Worm (Caenorhabditis elegans) whole organism, L2 larva: ENCODE measurements around the gene fbxb-46.

Experiments
- C34F6.9 ChIP-seq: fragments of 150-350 bp; optimal IDR thresholded peaks from 2 replicates; lab custom pipeline; 2014; ENCODE audit warnings: missing biosample characterization, missing genetic modification characterization
- Y55F3AM.14 ChIP-seq: fragments of 200-800 bp; sonication (Bioruptor generic); optimal IDR thresholded peaks from 2 replicates; lab custom pipeline; 2018; ENCODE audit warnings: mild to moderate bottlenecking, missing genetic modification characterization, missing compliant biosample characterization
- ZK546.5 ChIP-seq: sonication (generic microtip); optimal IDR thresholded peaks from 2 replicates; lab custom pipeline; 2017; ENCODE audit warnings: missing biosample characterization, missing genetic modification characterization
- alr-1 ChIP-seq: fragments of 150-350 bp; optimal IDR thresholded peaks from 2 replicates; lab custom pipeline; 2014; ENCODE audit warnings: missing biosample characterization, missing genetic modification characterization
- ama-1 ChIP-seq: fragments of 150-350 bp; optimal IDR thresholded peaks from 2 replicates; lab custom pipeline; 2018; ENCODE audit warnings: inconsistent platforms
- blmp-1 ChIP-seq: sonication (generic microtip); optimal IDR thresholded peaks from 2 replicates; lab custom pipeline; 2017; ENCODE audit warnings: missing genetic modification characterization, mild to moderate bottlenecking, missing compliant biosample characterization, antibody characterized with exemption, moderate library complexity; ENCODE audit not compliant: insufficient read depth
- ceh-16 ChIP-seq: fragments of 150-350 bp; optimal IDR thresholded peaks from 2 replicates; lab custom pipeline; 2014; ENCODE audit warnings: missing biosample characterization, missing genetic modification characterization
- ceh-82 ChIP-seq: fragments of 150-350 bp; optimal IDR thresholded peaks from 2 replicates; lab custom pipeline; 2014; ENCODE audit warnings: missing biosample characterization, missing genetic modification characterization
- dmd-4 ChIP-seq: sonication (generic microtip); optimal IDR thresholded peaks from 2 replicates; lab custom pipeline; 2017; ENCODE audit warnings: missing biosample characterization, missing genetic modification characterization
- egl-27 ChIP-seq: sonication (generic microtip); optimal IDR thresholded peaks from 3 replicates; lab custom pipeline; 2017; ENCODE audit warnings: missing biosample characterization, missing genetic modification reagents, missing genetic modification characterization
- elt-1 ChIP-seq: fragments of 150-350 bp; optimal IDR thresholded peaks from 2 replicates; lab custom pipeline; 2014; ENCODE audit warnings: missing biosample characterization, missing genetic modification characterization
- elt-3 ChIP-seq: sonication (generic microtip); optimal IDR thresholded peaks from 2 replicates; lab custom pipeline; 2017; ENCODE audit warnings: missing biosample characterization, missing genetic modification characterization
- fos-1 ChIP-seq: fragments of 150-350 bp; optimal IDR thresholded peaks from 2 replicates; lab custom pipeline; 2014; ENCODE audit warnings: missing biosample characterization, missing genetic modification characterization
- gmeb-1 ChIP-seq: fragments of 150-350 bp; optimal IDR thresholded peaks from 2 replicates; lab custom pipeline; 2014; ENCODE audit warnings: missing biosample characterization, missing genetic modification characterization
- lin-11 ChIP-seq: fragments of 150-350 bp; sonication (generic microtip); optimal IDR thresholded peaks from 2 replicates; lab custom pipeline; 2014; ENCODE audit warnings: missing biosample characterization, missing genetic modification characterization, inconsistent platforms, mixed read lengths
- lin-39 ChIP-seq: fragments of 150-350 bp; optimal IDR thresholded peaks from 2 replicates; lab custom pipeline; 2014; ENCODE audit warnings: missing biosample characterization, missing genetic modification reagents, missing genetic modification characterization
- lsy-2 ChIP-seq, 2 experiments: fragments of 150-350 bp in 1 of 2; sonication (generic microtip) in 1 of 2; optimal IDR thresholded peaks; 2 replicates each; lab custom pipeline; 2014 to 2017; ENCODE audit warnings: missing biosample characterization in 2 of 2, missing genetic modification characterization in 2 of 2
- mab-5 ChIP-seq: fragments of 150-350 bp; optimal IDR thresholded peaks from 2 replicates; lab custom pipeline; 2014; ENCODE audit warnings: missing biosample characterization, missing genetic modification characterization
- mbf-1 ChIP-seq: sonication (generic microtip); optimal IDR thresholded peaks from 2 replicates; lab custom pipeline; 2017; ENCODE audit warnings: missing biosample characterization, missing genetic modification characterization
- mdl-1 ChIP-seq, 2 experiments: fragments of 150-350 bp in 1 of 2; sonication (generic microtip) in 1 of 2; optimal IDR thresholded peaks; 2 replicates each; lab custom pipeline; 2017; ENCODE audit warnings: missing biosample characterization in 2 of 2, missing genetic modification characterization in 2 of 2
- nhr-11 ChIP-seq: fragments of 150-350 bp; optimal IDR thresholded peaks from 2 replicates; lab custom pipeline; 2014; ENCODE audit warnings: missing biosample characterization, missing genetic modification characterization
- nhr-12 ChIP-seq: fragments of 150-350 bp; optimal IDR thresholded peaks from 2 replicates; lab custom pipeline; 2014; ENCODE audit warnings: missing biosample characterization, missing genetic modification characterization
- nhr-129 ChIP-seq: fragments of 150-350 bp; optimal IDR thresholded peaks from 2 replicates; lab custom pipeline; 2014; ENCODE audit warnings: missing biosample characterization, missing genetic modification characterization
- nhr-23 ChIP-seq: fragments of 150-350 bp; optimal IDR thresholded peaks from 2 replicates; lab custom pipeline; 2014; ENCODE audit warnings: missing biosample characterization, missing genetic modification reagents, missing genetic modification characterization
- nhr-25 ChIP-seq: fragments of 150-350 bp; sonication (generic microtip); optimal IDR thresholded peaks from 3 replicates; lab custom pipeline; 2014; ENCODE audit warnings: missing biosample characterization, missing genetic modification characterization
- nhr-6 ChIP-seq: fragments of 150-350 bp; optimal IDR thresholded peaks from 2 replicates; lab custom pipeline; 2014; ENCODE audit warnings: missing biosample characterization, missing genetic modification characterization
- nhr-77 ChIP-seq: fragments of 150-350 bp; optimal IDR thresholded peaks from 2 replicates; lab custom pipeline; 2014; ENCODE audit warnings: missing biosample characterization, missing genetic modification characterization
- peb-1 ChIP-seq: fragments of 150-350 bp; optimal IDR thresholded peaks from 2 replicates; lab custom pipeline; 2014; ENCODE audit warnings: missing biosample characterization, missing genetic modification characterization
- sem-4 ChIP-seq: fragments of 150-350 bp; optimal IDR thresholded peaks from 2 replicates; lab custom pipeline; 2014; ENCODE audit warnings: missing biosample characterization, missing genetic modification reagents, missing genetic modification characterization
- skn-1 ChIP-seq: sonication (generic microtip); optimal IDR thresholded peaks from 2 replicates; lab custom pipeline; 2017; ENCODE audit warnings: missing biosample characterization, missing genetic modification characterization
- sma-9 ChIP-seq, 2 experiments: fragments of 150-350 bp in 1 of 2; sonication (generic microtip) in 1 of 2; optimal IDR thresholded peaks; 2 replicates each; lab custom pipeline; 2014 to 2016; ENCODE audit warnings: missing genetic modification characterization in 2 of 2, mild to moderate bottlenecking in 1 of 2, missing biosample characterization in 1 of 2, missing compliant biosample characterization in 1 of 2, missing genetic modification reagents in 1 of 2, moderate library complexity in 1 of 2
- unc-39 ChIP-seq: fragments of 150-350 bp; optimal IDR thresholded peaks from 2 replicates; lab custom pipeline; 2014; ENCODE audit warnings: missing biosample characterization, missing genetic modification characterization
- unc-62 ChIP-seq: fragments of 150-350 bp; optimal IDR thresholded peaks from 2 replicates; lab custom pipeline; 2014; ENCODE audit warnings: missing biosample characterization, missing genetic modification reagents, missing genetic modification characterization
- zag-1 ChIP-seq: fragments of 150-350 bp; optimal IDR thresholded peaks from 2 replicates; lab custom pipeline; 2014; ENCODE audit warnings: missing biosample characterization, missing genetic modification characterization
- ztf-11 ChIP-seq: sonication (generic microtip); optimal IDR thresholded peaks from 2 replicates; lab custom pipeline; 2017; ENCODE audit warnings: missing biosample characterization, missing genetic modification characterization
- ztf-4 ChIP-seq: fragments of 150-350 bp; optimal IDR thresholded peaks from 2 replicates; lab custom pipeline; 2014; ENCODE audit warnings: missing biosample characterization, missing genetic modification characterization

fbxb-46 gene

ce11 chrII:1571032-1571431 is at the start of gene fbxb-46:
Gene fbxb-46 (minus strand): TSS chrII:1571132.
- TF ChIP-seq C34F6.9 (tag; lab: Kevin White, UChicago) (no peak), nhr-77 (tag; lab: Kevin White, UChicago) (no peak), mab-5 (tag; lab: Kevin White, UChicago) (no peak), nhr-129 (no peak), unc-39 (tag; lab: Kevin White, UChicago) (no peak), ztf-11 (tag; lab: Kevin White, UChicago) (no peak), dmd-4 (tag; lab: Kevin White, UChicago) (no peak), fos-1 (tag; lab: Kevin White, UChicago) (no peak), alr-1 (tag; lab: Kevin White, UChicago) (no peak), Y55F3AM.14 (no peak), unc-62 (GFP tag; lab: Kevin White, UChicago) (no peak), nhr-25 (tag; lab: Kevin White, UChicago) (no peak)

ce11 chrII:1618948-1619347 is 48.0 kb upstream of the fbxb-46 start, which contains the start of gene fbxa-166:
Gene fbxa-166 (minus strand): TSS chrII:1619048.
- TF ChIP-seq lin-11 (tag; lab: Kevin White, UChicago): no peak
- no peak for TF ChIP-seq sma-9 (GFP tag; optimal IDR thresholded peaks at IDR 0.05; lab: Kevin White, UChicago)
- TF ChIP-seq sma-9 (tag; optimal IDR thresholded peaks at IDR 0.05; lab: Kevin White, UChicago): no peak
- TF ChIP-seq nhr-6: no peak
- TF ChIP-seq lsy-2 (tag; optimal IDR thresholded peaks at IDR 0.05; lab: Kevin White, UChicago): no peak
- TF ChIP-seq sem-4: no peak
- no peak for TF ChIP-seq ceh-82
- TF ChIP-seq peb-1 (tag; lab: Kevin White, UChicago): no peak
- TF ChIP-seq elt-3 (tag; lab: Kevin White, UChicago): no peak
- TF ChIP-seq nhr-129: no peak
- TF ChIP-seq nhr-23 (tag; lab: Kevin White, UChicago): no peak
- TF ChIP-seq gmeb-1 (tag; lab: Kevin White, UChicago): no peak
- no peak for TF ChIP-seq skn-1 (tag; lab: Kevin White, UChicago)
- no peak for TF ChIP-seq nhr-12 (tag; lab: Kevin White, UChicago)
- no peak for TF ChIP-seq dmd-4 (tag; lab: Kevin White, UChicago)
- no peak for TF ChIP-seq blmp-1
- TF ChIP-seq alr-1 (tag; lab: Kevin White, UChicago): no peak
- no peak for TF ChIP-seq ztf-4
- TF ChIP-seq mab-5 (tag; lab: Kevin White, UChicago): no peak
- TF ChIP-seq unc-62 (GFP tag; lab: Kevin White, UChicago): no peak

ce11 chrII:1616382-1616781 is 45.5 kb upstream of the fbxb-46 start, which contains the start of gene fbxa-165:
Gene fbxa-165 (minus strand): TSS chrII:1616482.
- TF ChIP-seq gmeb-1 (tag; lab: Kevin White, UChicago): no peak
- no peak for TF ChIP-seq peb-1 (tag; lab: Kevin White, UChicago)
- no peak for TF ChIP-seq ZK546.5 (tag; lab: Kevin White, UChicago)
- no peak for TF ChIP-seq lin-39
- no peak for TF ChIP-seq alr-1 (tag; lab: Kevin White, UChicago)
- no peak for TF ChIP-seq mdl-1 (tag; optimal IDR thresholded peaks at IDR 0.05; lab: Kevin White, UChicago)
- no peak for TF ChIP-seq mab-5 (tag; lab: Kevin White, UChicago)
- TF ChIP-seq mbf-1 (tag; lab: Kevin White, UChicago): no peak

- TF ChIP-seq elt-3 (tag; lab: Kevin White, UChicago) (no peak), nhr-11 (tag; lab: Kevin White, UChicago) (no peak), unc-39 (tag; lab: Kevin White, UChicago) (no peak), sma-9 (GFP tag; optimal IDR thresholded peaks at IDR 0.05; lab: Kevin White, UChicago) (no peak), sma-9 (tag; optimal IDR thresholded peaks at IDR 0.05; lab: Kevin White, UChicago) (no peak), dmd-4 (tag; lab: Kevin White, UChicago) (no peak), egl-27 (no peak), ceh-16 (no peak), unc-62 (GFP tag; lab: Kevin White, UChicago) (no peak), mab-5 (tag; lab: Kevin White, UChicago) (no peak)
- TF ChIP-seq, all 48 proteins: peak for 0
Observed at ce11 chrII:1613972-1614371, 43.0 kb upstream of the fbxb-46 start, which contains the start of gene fbxa-164. Gene fbxa-164 (minus strand): TSS chrII:1614072.

ce11 chrII:1610630-1611029 is 39.7 kb upstream of the fbxb-46 start, which contains the start of gene fbxa-163:
Gene fbxa-163 (minus strand): TSS chrII:1610730.
- TF ChIP-seq Y55F3AM.14 (no peak), elt-1 (tag; lab: Kevin White, UChicago) (no peak), nhr-23 (tag; lab: Kevin White, UChicago) (no peak), nhr-11 (tag; lab: Kevin White, UChicago) (no peak), nhr-25 (tag; lab: Kevin White, UChicago) (no peak), nhr-77 (tag; lab: Kevin White, UChicago) (no peak), ama-1 (lab: Kevin White, UChicago) (no peak), dmd-4 (tag; lab: Kevin White, UChicago) (no peak), lin-11 (tag; lab: Kevin White, UChicago) (no peak), peb-1 (tag; lab: Kevin White, UChicago) (no peak), gmeb-1 (tag; lab: Kevin White, UChicago) (no peak), C34F6.9 (tag; lab: Kevin White, UChicago) (no peak), unc-39 (tag; lab: Kevin White, UChicago) (no peak), zag-1 (no peak)
